Fruit fly (Drosophila melanogaster) whole organism: ENCODE results near the gene CG3349.
A peak's percentile ranks its signal among the peaks of the same experiment; 100 is the strongest.

ENCODE experiments used
- CG8478 ChIP-seq: fragments of >200 bp; optimal IDR thresholded peaks from 2 replicates; lab custom pipeline; 2018; ENCODE audit warnings: inconsistent platforms
- Dll ChIP-seq: fragments of >200 bp; optimal IDR thresholded peaks from 2 replicates; lab custom pipeline; 2017
- EcR ChIP-seq, 2 experiments: fragments of >200 bp; optimal IDR thresholded peaks; 2 replicates each; lab custom pipeline; 2017; ENCODE audit warnings: missing biosample characterization in 2 of 2, missing genetic modification characterization in 2 of 2, missing genetic modification reagents in 2 of 2
- pan ChIP-seq: fragments of >200 bp; optimal IDR thresholded peaks from 2 replicates; lab custom pipeline; 2017
- psq ChIP-seq: fragments of >200 bp; optimal IDR thresholded peaks from 2 replicates; lab custom pipeline; 2017

- TF ChIP-seq EcR (GFP tag; optimal IDR thresholded peaks at IDR 0.05; lab: Kevin White, UChicago) = peak in 1 of 2 experiments; percentile 82
- no peak for TF ChIP-seq Dll (lab: Kevin White, UChicago)
- TF ChIP-seq psq = no peak
- no peak for TF ChIP-seq CG8478 (lab: Kevin White, UChicago)
- TF ChIP-seq pan (lab: Kevin White, UChicago) = no peak
Measured at dm6 chr3L:14978496-14978894, 925 bp upstream of the CG3349 start.
